Worm (Caenorhabditis elegans): ENCODE measurements around the gene F47B10.8.

DNA sequence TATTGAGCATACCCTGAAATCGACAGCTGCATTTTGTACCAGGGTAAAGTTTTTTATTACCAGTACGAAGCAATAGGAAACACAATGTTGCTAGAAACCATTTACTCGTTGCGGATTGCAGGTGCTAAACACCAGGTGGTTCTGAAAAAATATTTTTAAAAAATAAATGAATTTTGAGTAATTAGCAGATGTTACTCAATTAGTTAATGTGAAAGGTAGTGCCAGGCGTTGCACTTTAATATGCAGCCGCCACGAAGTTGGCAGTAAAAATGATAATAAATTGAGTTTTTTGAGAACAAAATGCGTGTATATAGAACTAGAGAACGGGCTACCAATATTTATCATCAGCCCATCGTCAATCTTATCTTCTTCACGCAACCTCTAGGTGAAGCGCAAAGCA lies 9.0 kb upstream of the F47B10.8 start, which contains the start of gene nstp-9:
- TF ChIP-seq ama-1 (optimal IDR thresholded peaks at IDR 0.05) (no peak), tbx-11 (GFP tag; IDR thresholded peaks at IDR 0.05) (no peak)

Data from whole organism, early embryonic.